Worm (Caenorhabditis elegans) whole organism, L4/young adult: ENCODE data around the gene fbxb-40.
"Not testable (repeated sequence)": the region's sequence is repeated elsewhere in the genome, so short reads cannot be mapped to it uniquely, and the experiment has no call there.

Experiments used
- W03F9.2 ChIP-seq: fragments of 150-350 bp; optimal IDR thresholded peaks from 2 replicates; lab custom pipeline; 2014; ENCODE audit warnings: missing biosample characterization, missing genetic modification characterization
- him-1 ChIP-seq: sonication (generic microtip); optimal IDR thresholded peaks from 2 replicates; lab custom pipeline; 2016; ENCODE audit warnings: missing genotype, missing genetic modification reagents, missing genetic modification characterization, missing compliant biosample characterization

DNA sequence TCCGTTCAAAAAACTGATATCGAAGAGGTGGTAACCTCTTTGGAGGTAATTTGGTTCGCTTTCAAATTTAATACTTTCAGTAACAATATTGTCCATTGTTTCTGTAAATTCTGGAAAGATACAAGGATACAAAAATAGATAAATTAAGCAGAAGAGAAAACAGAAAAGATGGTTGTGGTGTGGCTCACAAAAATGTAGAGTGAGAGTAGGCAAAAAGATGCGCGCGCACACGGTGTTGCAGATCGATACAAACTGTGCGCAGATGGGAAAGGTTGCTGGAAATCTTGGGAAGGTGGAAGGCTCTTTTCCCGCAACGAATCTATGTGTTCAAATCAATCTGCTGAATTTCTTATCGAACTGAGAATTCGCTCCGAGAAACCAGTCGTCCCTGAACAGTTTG lies 25.1 kb downstream of the fbxb-40 start, which contains the start of gene btb-11:
- not testable (repeated sequence) for TF ChIP-seq him-1, W03F9.2 (tag; lab: Kevin White, UChicago)
